In genomic region chrV:14212813-14213212, ce11 we compare ENCODE assay signal across 1 worm cellular context.
TF ChIP-seq lines count a peak whose summit lies in the region.

No protein-coding gene starts in this region.

TF ChIP-seq in whole organism, L1 larva, 84 proteins besides CTCF, POLR2A, EP300 and RAD21 (continued from another document):
- TF ChIP-seq aha-1 (tag; optimal IDR thresholded peaks at IDR 0.05; lab: Kevin White, UChicago), result no peak
